Worm (Caenorhabditis elegans) whole organism, young adult: Measurements from ENCODE around the gene clr-1.

ENCODE experiments used
- B0019.2 ChIP-seq: fragments of 200-800 bp; sonication (Bioruptor generic); conservative IDR thresholded peaks from 2 replicates; pipeline ENCODE4 v1.3.6; 2022; ENCODE audit warnings: missing genetic modification reagents, missing genetic modification characterization, missing compliant biosample characterization
- efl-1 ChIP-seq: fragments of 150-350 bp; optimal IDR thresholded peaks from 2 replicates; lab custom pipeline; 2014; ENCODE audit warnings: missing biosample characterization, missing genetic modification reagents, missing genetic modification characterization
- let-526 ChIP-seq: fragments of 200-800 bp; sonication (Bioruptor generic); IDR thresholded peaks from 2 replicates; pipeline ENCODE4 v1.3.6; 2022; ENCODE audit warnings: missing genetic modification reagents, missing genetic modification characterization, missing compliant biosample characterization
- unc-62 ChIP-seq: fragments of 150-350 bp; optimal IDR thresholded peaks from 2 replicates; lab custom pipeline; 2014; ENCODE audit warnings: missing biosample characterization, missing genetic modification reagents, missing genetic modification characterization

DNA sequence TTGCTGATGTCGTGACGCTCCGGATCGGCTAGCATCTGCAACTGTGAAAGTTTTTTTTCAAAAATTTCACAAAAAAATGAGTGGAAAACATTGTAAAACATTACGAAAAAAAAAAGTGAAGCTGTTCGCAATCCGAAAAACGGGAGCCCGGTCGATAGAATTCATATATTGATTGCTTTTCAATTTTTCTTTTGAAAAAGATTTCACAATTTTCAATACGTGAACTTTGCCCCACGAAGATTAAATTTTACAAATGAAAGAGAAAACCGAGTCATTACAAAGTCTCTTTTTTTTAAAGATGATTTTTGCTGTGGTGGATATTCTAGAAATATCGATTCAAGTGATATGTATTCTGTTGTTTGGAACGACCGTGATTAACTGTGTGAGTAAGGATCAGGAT lies 28.2 kb downstream of the clr-1 start, which contains the start of gene F12A10.6:
- TF ChIP-seq B0019.2 (GFP tag; lab: Robert Waterston, UW) (no peak), efl-1 (no peak), unc-62 (GFP tag; lab: Kevin White, UChicago) (no peak), let-526 (GFP tag; lab: Robert Waterston, UW) (no peak)
